Fruit fly (Drosophila melanogaster) Kc167 (cell line): ENCODE measurements around the gene Nagk.

Experiments
- Myc ChIP-seq: fragments of >200 bp; optimal IDR thresholded peaks from 2 replicates; lab custom pipeline; 2017; ENCODE audit warnings: missing external identifiers
- Sin3A ChIP-seq: fragments of >200 bp; optimal IDR thresholded peaks from 2 replicates; lab custom pipeline; 2018; ENCODE audit warnings: missing external identifiers
- h ChIP-seq: fragments of >200 bp; optimal IDR thresholded peaks from 3 replicates; lab custom pipeline; 2018; ENCODE audit warnings: missing external identifiers
- insv ChIP-seq: fragments of >200 bp; optimal IDR thresholded peaks from 3 replicates; lab custom pipeline; 2018; ENCODE audit warnings: missing external identifiers
- psq ChIP-seq: fragments of >200 bp; optimal IDR thresholded peaks from 2 replicates; lab custom pipeline; 2017; ENCODE audit warnings: missing external identifiers
- ttk ChIP-seq: sonication (Bioruptor generic); optimal IDR thresholded peaks from 2 replicates; lab custom pipeline; 2017; ENCODE audit warnings: missing external identifiers

Nagk gene

DNA sequence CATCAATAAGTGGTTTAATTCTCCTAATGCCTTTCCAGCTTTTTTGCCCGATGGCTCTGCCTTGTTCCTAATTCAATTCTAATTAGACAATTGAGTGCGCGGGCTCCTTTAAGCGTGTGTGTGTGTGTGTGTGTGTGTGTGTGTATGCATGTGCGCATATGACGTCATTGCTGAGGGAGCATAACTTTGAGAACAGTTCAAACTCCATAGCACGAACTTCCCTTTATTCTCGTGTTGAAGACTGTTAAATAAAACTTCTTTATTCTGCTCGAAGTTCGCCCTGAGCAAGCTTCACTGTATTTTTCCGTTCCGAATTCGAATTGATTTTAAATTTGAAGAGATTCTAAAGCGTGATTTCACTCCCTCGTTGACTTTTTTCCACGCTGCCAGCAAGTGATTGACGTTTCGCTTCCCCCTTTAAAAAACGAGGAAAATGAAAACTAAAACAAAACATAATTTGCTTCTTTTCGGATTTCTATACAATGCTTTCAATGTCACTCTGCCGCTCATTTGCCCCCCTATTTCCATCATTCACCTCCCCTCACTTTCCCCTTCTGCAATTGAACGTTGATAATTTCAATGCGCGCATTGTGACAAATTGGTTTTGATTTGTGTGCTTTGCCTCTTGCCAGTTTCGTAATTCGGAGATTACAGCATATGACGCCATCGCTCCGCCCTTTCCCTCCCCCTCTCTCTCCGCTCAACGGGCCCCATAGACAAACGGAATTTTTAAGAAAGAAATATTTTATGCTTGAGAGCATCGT, 50.6 kb downstream of the Nagk start:
- no peak for TF ChIP-seq h (lab: Kevin White, UChicago)

- TF ChIP-seq Sin3A (lab: Kevin White, UChicago): no peak
- no peak for TF ChIP-seq psq (lab: Kevin White, UChicago)
- no peak for TF ChIP-seq Myc (lab: Kevin White, UChicago)
- TF ChIP-seq insv: no peak
- TF ChIP-seq ttk: no peak
- TF ChIP-seq h (lab: Kevin White, UChicago): no peak
Measured at dm6 chr3R:15291551-15292223, 51.4 kb downstream of the Nagk start.

DNA sequence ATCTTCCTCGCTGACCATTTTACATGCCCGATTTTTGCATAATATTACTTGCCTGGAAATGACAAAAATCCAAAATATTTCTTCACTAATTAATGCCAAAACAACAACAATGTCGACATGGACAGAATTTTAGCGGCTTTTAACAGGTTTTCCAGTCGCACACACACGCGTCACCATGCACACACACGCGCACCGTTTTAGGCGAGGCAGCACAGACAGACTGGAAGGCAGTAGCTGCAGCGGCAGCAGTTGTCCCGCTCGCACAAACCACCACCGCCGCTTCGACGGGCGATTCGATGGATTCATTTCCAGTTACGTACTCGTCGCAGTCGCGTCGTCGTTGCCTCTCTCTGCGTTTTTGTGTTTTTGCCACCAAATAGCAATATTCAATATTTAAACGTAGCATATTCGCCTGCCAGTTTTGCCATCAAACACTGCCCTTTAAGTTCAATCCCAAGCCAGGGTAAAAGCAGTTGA, 52.4 kb downstream of the Nagk start, which contains the start of gene CG45218:
Gene CG45218, minus strand, starts transcription at position 158 of the 477 bp plus-strand sequence.
- no peak for TF ChIP-seq ttk
- TF ChIP-seq Sin3A (lab: Kevin White, UChicago): no peak
- no peak for TF ChIP-seq psq (lab: Kevin White, UChicago)
- TF ChIP-seq Myc (lab: Kevin White, UChicago): no peak
- no peak for TF ChIP-seq h (lab: Kevin White, UChicago)
- TF ChIP-seq insv: no peak

DNA sequence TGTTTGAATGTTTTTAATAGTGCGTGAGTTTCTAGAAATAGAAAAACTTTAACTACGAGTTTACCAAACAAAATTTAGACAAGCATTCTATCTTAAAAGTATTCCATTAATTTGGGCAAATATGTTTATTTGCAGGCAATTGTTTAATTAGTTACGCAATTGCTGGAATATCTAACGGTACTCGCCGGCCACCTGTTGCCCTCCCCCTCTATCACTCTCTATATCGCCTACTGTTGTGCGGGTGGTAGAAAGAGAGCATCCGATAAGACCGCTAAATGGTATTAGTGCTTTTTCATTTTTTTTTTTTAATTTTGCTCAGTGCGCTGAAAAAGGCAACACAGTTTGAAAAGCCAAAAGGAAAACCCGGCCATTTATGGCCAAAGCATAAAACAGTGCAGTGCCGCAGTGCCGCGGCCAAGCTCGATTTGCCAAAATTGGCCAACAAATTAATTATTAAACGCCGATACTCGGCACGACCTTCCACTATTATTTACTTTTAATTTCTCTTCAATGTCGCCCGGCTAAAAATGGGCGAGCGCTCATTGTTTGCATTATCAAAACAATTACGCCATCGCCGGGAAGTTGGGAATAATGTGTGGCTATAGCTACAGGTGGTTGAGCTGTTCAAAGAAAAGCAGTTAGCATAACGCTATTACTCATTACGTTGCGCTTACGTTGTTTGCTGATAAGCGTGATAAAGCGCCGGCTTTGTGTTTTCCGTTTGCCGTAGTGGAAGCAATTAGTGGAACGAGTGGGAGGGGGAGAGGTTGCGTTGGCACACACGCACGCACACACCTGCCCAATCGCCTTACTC, 53.0 kb downstream of the Nagk start:
- no peak for TF ChIP-seq insv
- TF ChIP-seq Myc (lab: Kevin White, UChicago): no peak
- TF ChIP-seq psq (lab: Kevin White, UChicago): no peak
- no peak for TF ChIP-seq h (lab: Kevin White, UChicago)
- no peak for TF ChIP-seq Sin3A (lab: Kevin White, UChicago)
- TF ChIP-seq ttk: no peak

DNA sequence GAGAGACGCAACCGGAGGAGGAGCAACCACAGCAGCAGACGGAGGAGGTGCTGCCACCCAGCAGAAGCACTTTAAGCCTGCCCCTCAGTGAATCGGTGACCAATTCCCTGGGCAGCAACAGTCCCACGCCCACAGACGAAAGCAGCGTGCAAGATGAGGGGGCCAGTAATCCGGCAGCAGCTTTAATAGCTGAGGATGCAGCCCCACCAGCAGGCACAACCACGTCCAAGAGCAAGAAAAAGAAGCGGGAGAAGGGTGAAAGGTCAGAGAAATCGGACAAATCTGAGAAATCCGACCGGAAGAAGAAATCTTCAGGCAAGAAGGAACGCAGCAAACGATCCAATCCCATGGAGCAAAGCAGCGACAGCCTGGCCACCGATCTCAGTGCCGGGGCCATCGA, 54.3 kb downstream of the Nagk start:
- TF ChIP-seq Myc (lab: Kevin White, UChicago): no peak
- TF ChIP-seq psq (lab: Kevin White, UChicago): no peak
- TF ChIP-seq ttk: no peak
- no peak for TF ChIP-seq h (lab: Kevin White, UChicago)
- no peak for TF ChIP-seq Sin3A (lab: Kevin White, UChicago)
- TF ChIP-seq insv: no peak
